Fruit fly (Drosophila melanogaster): ENCODE measurements around the gene Uxt.
A peak's percentile ranks its signal among the peaks of the same experiment; 100 is the strongest.

Gene Uxt

DNA sequence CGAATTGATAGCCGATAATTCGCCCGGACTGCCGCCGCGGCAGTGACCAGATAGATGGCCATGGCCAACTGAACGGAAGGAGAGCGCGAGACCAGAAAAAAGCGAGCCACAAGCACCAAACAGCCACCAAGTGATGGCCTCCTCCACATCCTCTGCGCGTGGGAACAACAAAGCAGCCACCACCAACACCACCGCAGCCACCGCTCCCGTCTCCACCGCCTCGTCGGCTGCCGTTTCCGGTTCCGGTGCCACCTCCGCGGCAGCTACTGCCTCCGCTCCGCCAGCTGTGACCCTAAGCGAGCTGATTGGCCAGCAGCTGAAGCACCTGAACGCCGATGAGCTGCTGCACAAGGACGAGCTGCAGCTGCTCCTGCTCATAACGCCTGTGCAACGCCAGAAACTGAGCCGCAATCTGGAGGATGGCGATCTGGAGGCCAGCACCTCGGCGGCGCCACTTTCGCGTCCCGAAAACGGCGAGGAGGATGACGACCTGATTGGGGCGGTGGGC is 7.3 kb upstream of the Uxt start:
- TF ChIP-seq CG15336 (GFP tag; IDR thresholded peaks at IDR 0.05): no peak
- TF ChIP-seq CG31627 (GFP tag; optimal IDR thresholded peaks at IDR 0.05): no peak
- no peak for TF ChIP-seq Gug (GFP tag; IDR thresholded peaks at IDR 0.05)
- no peak for TF ChIP-seq CG1621 (tag; optimal IDR thresholded peaks at IDR 0.05)
- no peak for TF ChIP-seq topi (GFP tag; optimal IDR thresholded peaks at IDR 0.05)
- no peak for TF ChIP-seq CG6808 (GFP tag; optimal IDR thresholded peaks at IDR 0.05)
- TF ChIP-seq Met (GFP tag; optimal IDR thresholded peaks at IDR 0.05): no peak
- TF ChIP-seq Sox14 (GFP tag; optimal IDR thresholded peaks at IDR 0.05): no peak
- no peak for TF ChIP-seq CG16779 (tag; optimal IDR thresholded peaks at IDR 0.05)
- TF ChIP-seq Hr4 (GFP tag; optimal IDR thresholded peaks at IDR 0.05): no peak
- no peak for TF ChIP-seq ss (GFP tag; optimal IDR thresholded peaks at IDR 0.05)
- TF ChIP-seq CG6276 (GFP tag; optimal IDR thresholded peaks at IDR 0.05): no peak
- TF ChIP-seq CG6792 (GFP tag; optimal IDR thresholded peaks at IDR 0.05): no peak
- no peak for TF ChIP-seq cyc (GFP tag; optimal IDR thresholded peaks at IDR 0.05)
- no peak for TF ChIP-seq CG8319 (GFP tag; optimal IDR thresholded peaks at IDR 0.05)
- no peak for TF ChIP-seq CG11294 (GFP tag; IDR thresholded peaks at IDR 0.05)

DNA sequence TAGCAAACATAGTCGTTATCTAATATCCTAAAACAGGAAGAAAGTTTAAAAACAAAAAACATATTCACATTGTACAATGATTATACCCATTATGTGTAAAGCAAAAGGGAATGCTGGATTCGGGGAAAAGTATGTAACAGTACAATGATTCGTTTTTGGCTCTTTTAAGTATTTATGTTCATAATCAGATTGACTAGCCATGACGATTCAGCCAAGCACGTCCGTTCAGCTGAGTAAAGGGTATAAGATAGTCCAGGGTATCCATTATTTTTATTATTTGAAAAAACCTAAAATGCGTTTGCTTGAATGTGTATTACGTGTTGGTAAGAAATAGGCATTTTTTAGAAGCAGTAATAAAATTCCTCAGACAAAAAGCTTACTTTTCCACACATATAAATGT is 6.7 kb upstream of the Uxt start:
- no peak for TF ChIP-seq Smox (GFP tag; optimal IDR thresholded peaks at IDR 0.05)
- TF ChIP-seq lz (GFP tag; optimal IDR thresholded peaks at IDR 0.05): no peak
- peak; percentile 36 for TF ChIP-seq Eip78C (GFP tag)

DNA sequence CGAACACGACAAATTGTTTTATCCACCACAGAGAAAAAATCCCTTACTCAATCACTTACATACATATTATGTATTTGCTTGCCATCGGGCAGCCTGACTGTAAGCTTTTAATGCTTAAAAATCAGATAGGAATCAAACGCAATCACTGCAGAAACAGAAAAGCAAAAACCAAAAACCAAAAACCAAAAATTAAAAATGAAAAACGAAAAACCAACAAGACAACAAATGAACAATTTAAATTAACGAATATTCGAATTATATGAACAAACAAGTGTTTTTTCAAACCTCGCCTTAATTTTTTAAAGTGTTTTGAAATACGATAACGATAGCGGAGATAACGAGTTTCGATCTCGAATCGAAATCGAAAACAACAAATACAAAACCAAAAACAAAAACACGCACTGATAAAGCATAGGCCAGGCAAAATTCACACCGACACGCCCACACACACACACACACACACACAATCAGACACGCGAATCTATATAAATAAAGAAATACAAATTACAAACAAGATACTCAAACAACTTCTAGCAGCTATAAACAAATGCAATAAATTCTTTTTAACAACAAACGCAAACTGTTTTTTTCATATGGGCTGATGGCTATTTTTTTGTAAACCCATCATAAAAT is 2.0 kb upstream of the Uxt start:
- no peak for TF ChIP-seq Ets21C (GFP tag; optimal IDR thresholded peaks at IDR 0.05)
- peak; percentile 63 for TF ChIP-seq CG3919 (GFP tag; optimal IDR thresholded peaks at IDR 0.05)
- peak; percentile 39 for TF ChIP-seq CG6792 (GFP tag; optimal IDR thresholded peaks at IDR 0.05)
- peak; percentile 32 for TF ChIP-seq achi (GFP tag; optimal IDR thresholded peaks at IDR 0.05)
- TF ChIP-seq acj6 (GFP tag; optimal IDR thresholded peaks at IDR 0.05): peak; percentile 48
- peak; percentile 19 for TF ChIP-seq CG1621 (tag; optimal IDR thresholded peaks at IDR 0.05)
- peak; percentile 13 for TF ChIP-seq Lpt (GFP tag; optimal IDR thresholded peaks at IDR 0.05)
- TF ChIP-seq Sox15 (GFP tag; optimal IDR thresholded peaks at IDR 0.05): no peak
- peak; percentile 9 for TF ChIP-seq CG8319 (GFP tag; optimal IDR thresholded peaks at IDR 0.05)
- peak; percentile 63 for TF ChIP-seq CG8119 (GFP tag; IDR thresholded peaks at IDR 0.05)
- TF ChIP-seq CG16779 (tag; optimal IDR thresholded peaks at IDR 0.05): no peak
- TF ChIP-seq svp (GFP tag): peak; percentile 89
- TF ChIP-seq CG10631 (GFP tag; optimal IDR thresholded peaks at IDR 0.05): peak; percentile 20
- TF ChIP-seq CG4318 (GFP tag; optimal IDR thresholded peaks at IDR 0.05): no peak
- TF ChIP-seq CG6276 (GFP tag; optimal IDR thresholded peaks at IDR 0.05): no peak
- TF ChIP-seq fkh (GFP tag; optimal IDR thresholded peaks at IDR 0.05): peak; percentile 14
- peak; percentile 48 for TF ChIP-seq CG34406 (GFP tag; optimal IDR thresholded peaks at IDR 0.05)
- TF ChIP-seq Hr4 (GFP tag; optimal IDR thresholded peaks at IDR 0.05): no peak
- no peak for TF ChIP-seq lz (GFP tag; optimal IDR thresholded peaks at IDR 0.05)
- TF ChIP-seq CG11762 (GFP tag; optimal IDR thresholded peaks at IDR 0.05; ENCODE audit: insufficient read depth): peak; percentile 24
- TF ChIP-seq CG7368 (GFP tag; optimal IDR thresholded peaks at IDR 0.05): no peak
- peak in 1 of 2 experiments; percentile 35 for TF ChIP-seq ss (GFP tag; optimal IDR thresholded peaks at IDR 0.05)
- peak; percentile 45; the same call in 1 of the 2 replicates for TF ChIP-seq Gug (GFP tag; IDR thresholded peaks at IDR 0.05)
- TF ChIP-seq Eip93F (GFP tag; optimal IDR thresholded peaks at IDR 0.05): no peak
- peak; percentile 47 for TF ChIP-seq cyc (GFP tag; optimal IDR thresholded peaks at IDR 0.05)
- TF ChIP-seq Ets96B (tag; optimal IDR thresholded peaks at IDR 0.05): peak; percentile 52
- no peak for TF ChIP-seq CG6854 (GFP tag; optimal IDR thresholded peaks at IDR 0.05)
- no peak for TF ChIP-seq dac (GFP tag; optimal IDR thresholded peaks at IDR 0.05)
- no peak for TF ChIP-seq Smox (GFP tag; optimal IDR thresholded peaks at IDR 0.05)
- TF ChIP-seq Eip75B (GFP tag; optimal IDR thresholded peaks at IDR 0.05): no peak
- TF ChIP-seq Hr38 (GFP tag; optimal IDR thresholded peaks at IDR 0.05): no peak
- TF ChIP-seq spab (GFP tag; optimal IDR thresholded peaks at IDR 0.05): peak; percentile 21
- no peak for TF ChIP-seq Blimp-1 (GFP tag; optimal IDR thresholded peaks at IDR 0.05)
- peak; percentile 20 for TF ChIP-seq dsx (GFP tag; optimal IDR thresholded peaks at IDR 0.05; ENCODE audit: poor library complexity, severe bottlenecking)
- TF ChIP-seq Eip78C (GFP tag): peak; percentile 83
- peak; percentile 44 for TF ChIP-seq eg (GFP tag; IDR thresholded peaks at IDR 0.05)
- no peak for TF ChIP-seq Hr39 (GFP tag; optimal IDR thresholded peaks at IDR 0.05)
- no peak for TF ChIP-seq CG11294 (GFP tag; IDR thresholded peaks at IDR 0.05)
- TF ChIP-seq fd59A (GFP tag; optimal IDR thresholded peaks at IDR 0.05): peak; percentile 24
- no peak for TF ChIP-seq Sox102F (GFP tag; optimal IDR thresholded peaks at IDR 0.05)

All from whole organism, prepupa.